Fruit fly (Drosophila melanogaster) whole organism, wandering third instar larva: Measurements from ENCODE around the gene CG34456.
A peak's percentile ranks its signal among the peaks of the same experiment; 100 is the strongest.

Experiments used
- Dfd ChIP-seq: fragments of >200 bp; optimal IDR thresholded peaks from 2 replicates; lab custom pipeline; 2017; ENCODE audit warnings: missing biosample characterization, missing genetic modification characterization
- Hr78 ChIP-seq: fragments of >200 bp; optimal IDR thresholded peaks from 2 replicates; lab custom pipeline; 2017; ENCODE audit warnings: missing biosample characterization, missing genetic modification characterization
- Myc ChIP-seq: fragments of >200 bp; optimal IDR thresholded peaks from 2 replicates; lab custom pipeline; 2017
- Sp1 ChIP-seq: fragments of 200-800 bp; sonication (Bioruptor generic); optimal IDR thresholded peaks from 3 replicates; lab custom pipeline; 2019; ENCODE audit warnings: missing biosample characterization, mild to moderate bottlenecking, missing genetic modification characterization, moderate library complexity
- br ChIP-seq: fragments of 200-800 bp; sonication (Bioruptor generic); optimal IDR thresholded peaks from 2 replicates; lab custom pipeline; 2016; ENCODE audit warnings: missing biosample characterization, missing genetic modification characterization
- h ChIP-seq: fragments of 200-800 bp; sonication (Bioruptor generic); optimal IDR thresholded peaks from 3 replicates; lab custom pipeline; 2016; ENCODE audit warnings: missing biosample characterization, mild to moderate bottlenecking, missing genetic modification characterization
- psq ChIP-seq: fragments of 200-800 bp; sonication (Bioruptor generic); optimal IDR thresholded peaks from 3 replicates; lab custom pipeline; 2017; ENCODE audit warnings: missing biosample characterization, mild to moderate bottlenecking, missing genetic modification characterization, moderate library complexity

- TF ChIP-seq psq (GFP tag; lab: Kevin White, UChicago): no peak
- no peak for TF ChIP-seq Dfd (GFP tag; lab: Kevin White, UChicago)
- TF ChIP-seq br (GFP tag; lab: Kevin White, UChicago): no peak
- no peak for TF ChIP-seq Myc (lab: Kevin White, UChicago)
- TF ChIP-seq Sp1: peak; percentile 51
- TF ChIP-seq Hr78 (GFP tag; lab: Kevin White, UChicago): no peak
- no peak for TF ChIP-seq h
Measured at dm6 chr3L:9360217-9360692, 1.7 kb upstream of the CG34456 start, which contains the start of gene Pdxk.
